Worm (Caenorhabditis elegans) whole organism, L1 larva: ENCODE measurements around the gene egl-47.

Source experiments
- C04F5.9 ChIP-seq: sonication (generic microtip); optimal IDR thresholded peaks from 2 replicates; lab custom pipeline; 2016; ENCODE audit warnings: missing genetic modification characterization, missing compliant biosample characterization
- Y116A8C.19 ChIP-seq: sonication (generic microtip); optimal IDR thresholded peaks from 2 replicates; lab custom pipeline; 2016; ENCODE audit warnings: missing compliant biosample characterization, missing genetic modification characterization, borderline replicate concordance
- blmp-1 ChIP-seq: fragments of 150-350 bp; optimal IDR thresholded peaks from 2 replicates; lab custom pipeline; 2014; ENCODE audit warnings: missing biosample characterization, missing genetic modification characterization
- ceh-82 ChIP-seq, 3 experiments: fragments of 150-350 bp in 1 of 3; sonication (generic microtip) in 2 of 3; optimal IDR thresholded peaks; 2 replicates each; lab custom pipeline; 2014 to 2017; ENCODE audit warnings: missing biosample characterization in 3 of 3, missing genetic modification characterization in 3 of 3
- efl-1 ChIP-seq, 4 experiments: fragments of 150-350 bp; optimal IDR thresholded peaks in 3 of 4; peaks in 1 of 4; 1 replicate in 1 of 4; 2 replicates in 3 of 4; lab custom pipeline; 2014; ENCODE audit warnings: missing biosample characterization in 2 of 4, missing genetic modification characterization in 2 of 4, missing genetic modification reagents in 2 of 4
- efl-3 ChIP-seq: fragments of 200-800 bp; sonication (Bioruptor generic); optimal IDR thresholded peaks from 2 replicates; lab custom pipeline; 2018; ENCODE audit warnings: mild to moderate bottlenecking, missing genetic modification characterization, missing compliant biosample characterization
- egl-13 ChIP-seq: sonication (generic microtip); optimal IDR thresholded peaks from 2 replicates; lab custom pipeline; 2016; ENCODE audit warnings: missing genotype, missing genetic modification reagents, missing genetic modification characterization, missing compliant biosample characterization
- elt-2 ChIP-seq: sonication (generic microtip); optimal IDR thresholded peaks from 2 replicates; lab custom pipeline; 2016; ENCODE audit warnings: missing genetic modification characterization, mild to moderate bottlenecking, inconsistent platforms, missing compliant biosample characterization, missing genetic modification reagents
- ets-5 ChIP-seq: fragments of 200-800 bp; sonication (Bioruptor generic); IDR thresholded peaks from 2 replicates; pipeline ENCODE4 v1.3.6; 2022; ENCODE audit warnings: missing genetic modification characterization, missing compliant biosample characterization
- fkh-4 ChIP-seq: sonication (generic microtip); optimal IDR thresholded peaks from 2 replicates; lab custom pipeline; 2016; ENCODE audit warnings: missing compliant biosample characterization, missing genetic modification characterization, borderline replicate concordance
- fos-1 ChIP-seq: fragments of 150-350 bp; optimal IDR thresholded peaks from 2 replicates; lab custom pipeline; 2014; ENCODE audit warnings: missing biosample characterization, missing genetic modification characterization
- grh-1 ChIP-seq: fragments of 200-800 bp; sonication (Bioruptor generic); IDR thresholded peaks from 2 replicates; pipeline ENCODE4 v1.3.6; 2022; ENCODE audit warnings: missing genetic modification reagents, missing genetic modification characterization, missing compliant biosample characterization
- lin-14 ChIP-seq: fragments of 200-800 bp; sonication (Bioruptor generic); optimal IDR thresholded peaks from 2 replicates; lab custom pipeline; 2018; ENCODE audit warnings: mild to moderate bottlenecking, missing genetic modification characterization, moderate library complexity, missing compliant biosample characterization
- lir-3 ChIP-seq: sonication (generic microtip); optimal IDR thresholded peaks from 2 replicates; lab custom pipeline; 2016; ENCODE audit warnings: mild to moderate bottlenecking, missing genetic modification characterization, moderate library complexity, missing compliant biosample characterization; ENCODE audit not compliant: poor library complexity
- mef-2 ChIP-seq: fragments of 150-350 bp; optimal IDR thresholded peaks from 2 replicates; lab custom pipeline; 2014; ENCODE audit warnings: missing biosample characterization, missing genetic modification characterization
- mep-1 ChIP-seq: fragments of 150-350 bp; optimal IDR thresholded peaks from 2 replicates; lab custom pipeline; 2014; ENCODE audit warnings: missing biosample characterization, missing genetic modification characterization
- nhr-12 ChIP-seq: sonication (generic microtip); optimal IDR thresholded peaks from 2 replicates; lab custom pipeline; 2017; ENCODE audit warnings: missing biosample characterization, missing genetic modification characterization
- nhr-19 ChIP-seq: fragments of 200-800 bp; sonication (Bioruptor generic); conservative IDR thresholded peaks from 2 replicates; pipeline ENCODE4 v1.3.6; 2022; ENCODE audit warnings: missing genetic modification characterization, missing compliant biosample characterization
- nhr-20 ChIP-seq: sonication (generic microtip); optimal IDR thresholded peaks from 2 replicates; lab custom pipeline; 2016; ENCODE audit warnings: mild to moderate bottlenecking, missing genetic modification characterization, missing compliant biosample characterization
- nhr-237 ChIP-seq: fragments of 150-350 bp; optimal IDR thresholded peaks from 2 replicates; lab custom pipeline; 2014; ENCODE audit warnings: missing biosample characterization, missing genetic modification characterization
- nhr-77 ChIP-seq: fragments of 150-350 bp; optimal IDR thresholded peaks from 2 replicates; lab custom pipeline; 2014; ENCODE audit warnings: missing biosample characterization, missing genetic modification characterization
- nhr-85 ChIP-seq: sonication (generic microtip); peaks from one replicate; lab custom pipeline; 2016; ENCODE audit warnings: missing genetic modification characterization, inconsistent platforms, missing compliant biosample characterization
- nhr-90 ChIP-seq: sonication (generic microtip); optimal IDR thresholded peaks from 2 replicates; lab custom pipeline; 2016; ENCODE audit warnings: mild to moderate bottlenecking, missing genetic modification characterization, missing compliant biosample characterization; ENCODE audit not compliant: poor library complexity
- pag-3 ChIP-seq: sonication (generic microtip); optimal IDR thresholded peaks from 2 replicates; lab custom pipeline; 2017; ENCODE audit warnings: missing genetic modification characterization, mild to moderate bottlenecking, missing compliant biosample characterization, antibody characterized with exemption, borderline replicate concordance; ENCODE audit not compliant: insufficient read depth
- pax-3 ChIP-seq: fragments of 200-800 bp; sonication (Bioruptor generic); optimal IDR thresholded peaks from 2 replicates; lab custom pipeline; 2018; ENCODE audit warnings: mild to moderate bottlenecking, missing genetic modification characterization, moderate library complexity, missing compliant biosample characterization
- rnt-1 ChIP-seq: sonication (generic microtip); optimal IDR thresholded peaks from 2 replicates; lab custom pipeline; 2016; ENCODE audit warnings: mild to moderate bottlenecking, missing genetic modification characterization, moderate library complexity, missing compliant biosample characterization
- sox-4 ChIP-seq: sonication (generic microtip); optimal IDR thresholded peaks from 2 replicates; lab custom pipeline; 2016; ENCODE audit warnings: missing genetic modification characterization, missing compliant biosample characterization
- swsn-7 ChIP-seq: sonication (generic microtip); optimal IDR thresholded peaks from 2 replicates; lab custom pipeline; 2016; ENCODE audit warnings: missing genetic modification characterization, missing compliant biosample characterization
- tbx-2 ChIP-seq: sonication (generic microtip); optimal IDR thresholded peaks from 2 replicates; lab custom pipeline; 2016; ENCODE audit warnings: missing genetic modification characterization, missing compliant biosample characterization
- tlp-1 ChIP-seq: fragments of 150-350 bp; optimal IDR thresholded peaks from 2 replicates; lab custom pipeline; 2014; ENCODE audit warnings: missing biosample characterization, missing genetic modification characterization
- unc-86 ChIP-seq: sonication (generic microtip); optimal IDR thresholded peaks from 2 replicates; lab custom pipeline; 2016; ENCODE audit warnings: missing genetic modification characterization, missing compliant biosample characterization
- zag-1 ChIP-seq: fragments of 150-350 bp; optimal IDR thresholded peaks from 2 replicates; lab custom pipeline; 2014; ENCODE audit warnings: missing biosample characterization, missing genetic modification characterization
- ztf-4 ChIP-seq: fragments of 150-350 bp; optimal IDR thresholded peaks from 2 replicates; lab custom pipeline; 2014; ENCODE audit warnings: missing biosample characterization, missing genetic modification characterization

The egl-47 gene

ce11 chrV:9930612-9931065, 31.3 kb downstream of the egl-47 start, which contains the start of the genes rmh-2 and suds-3 (continued):
- TF ChIP-seq ceh-82 (tag; optimal IDR thresholded peaks at IDR 0.05; lab: Kevin White, UChicago): peak in 1 of 3 experiments; percentile 9
- TF ChIP-seq lir-3 (tag; lab: Kevin White, UChicago): no peak
- no peak for TF ChIP-seq nhr-12
- TF ChIP-seq lin-14 (GFP tag; lab: Kevin White, UChicago): no peak
- TF ChIP-seq swsn-7 (tag; lab: Kevin White, UChicago): peak; percentile 20
- TF ChIP-seq fos-1 (tag; lab: Kevin White, UChicago): no peak
- TF ChIP-seq ztf-4 (tag; lab: Kevin White, UChicago): no peak

- no peak for TF ChIP-seq nhr-90
These were observed 38.1 kb downstream of the egl-47 start, which contains the start of gene srj-33 for ce11 chrV:9937435-9937834. TSS of gene srj-33 (minus strand) at chrV:9937535.

ce11 chrV:9943039-9943438, 43.7 kb downstream of the egl-47 start, which contains the start of gene fipr-12:
TSS of gene fipr-12 (plus strand) at chrV:9943339.
- no peak for TF ChIP-seq fkh-4 (tag; lab: Kevin White, UChicago)

ce11 chrV:9944093-9944492, 44.7 kb downstream of the egl-47 start, which contains the start of gene sre-28:
TSS of gene sre-28 (plus strand) at chrV:9944393.
- no peak for TF ChIP-seq Y116A8C.19 (tag; lab: Kevin White, UChicago)
- TF ChIP-seq lin-14 (GFP tag; lab: Kevin White, UChicago): no peak
- no peak for TF ChIP-seq nhr-85 (tag; lab: Kevin White, UChicago)
- no peak for TF ChIP-seq zag-1 (tag; lab: Kevin White, UChicago)
- TF ChIP-seq fkh-4 (tag; lab: Kevin White, UChicago): no peak
- TF ChIP-seq unc-86 (tag; lab: Kevin White, UChicago): no peak
- no peak for TF ChIP-seq nhr-19
- no peak for TF ChIP-seq tbx-2 (tag; lab: Kevin White, UChicago)
- no peak for TF ChIP-seq mep-1 (tag; lab: Kevin White, UChicago)
- TF ChIP-seq C04F5.9 (tag; lab: Kevin White, UChicago): no peak
- TF ChIP-seq nhr-237 (tag; lab: Kevin White, UChicago): no peak
- TF ChIP-seq mef-2 (tag; lab: Kevin White, UChicago): no peak
- no peak for TF ChIP-seq rnt-1 (tag; lab: Kevin White, UChicago)
- no peak for TF ChIP-seq efl-3 (GFP tag; lab: Kevin White, UChicago)
- no peak for TF ChIP-seq grh-1
- no peak for TF ChIP-seq nhr-20
- TF ChIP-seq egl-13 (tag; lab: Kevin White, UChicago): no peak
- TF ChIP-seq lir-3 (tag; lab: Kevin White, UChicago): no peak
- no peak for TF ChIP-seq pag-3 (tag; lab: Kevin White, UChicago)

- TF ChIP-seq sox-4: no peak
- TF ChIP-seq swsn-7 (tag; lab: Kevin White, UChicago): no peak
- TF ChIP-seq ets-5 (GFP tag; lab: Robert Waterston, UW): no peak
- TF ChIP-seq tlp-1: no peak
- TF ChIP-seq C04F5.9 (tag; lab: Kevin White, UChicago): no peak
- no peak for TF ChIP-seq elt-2 (tag; lab: Kevin White, UChicago)
- TF ChIP-seq nhr-20: no peak
- no peak for TF ChIP-seq nhr-77 (tag; lab: Kevin White, UChicago)
These were observed 49.5 kb downstream of the egl-47 start, which contains the start of gene nlp-58 for ce11 chrV:9948840-9949239. TSS of gene nlp-58 (minus strand) at chrV:9948940.

- TF ChIP-seq pax-3 (no peak), tlp-1 (no peak), blmp-1 (tag; lab: Kevin White, UChicago) (no peak), efl-1 (optimal IDR thresholded peaks at IDR 0.05; lab: Kevin White, UChicago) (no peak), efl-1 (GFP tag; optimal IDR thresholded peaks at IDR 0.05 in 1 of 2; lab: Kevin White, UChicago) (peak in 1 of 2 experiments; percentile 86), elt-2 (tag; lab: Kevin White, UChicago) (peak; percentile 7)
These were observed 51.5 kb downstream of the egl-47 start, which contains the start of gene ttr-46 for ce11 chrV:9950861-9951260. TSS of gene ttr-46 (plus strand) at chrV:9951233.
